Worm (Caenorhabditis elegans): ENCODE results near the gene R04A9.3.

ce11 chrX:388728-389127 lies 8.3 kb upstream of the R04A9.3 start, which contains the start of gene ceh-93:
- no peak for TF ChIP-seq hnd-1 (tag; optimal IDR thresholded peaks at IDR 0.05)
- TF ChIP-seq ama-1 (optimal IDR thresholded peaks at IDR 0.05), result no peak
- no peak for TF ChIP-seq tra-4 (tag; optimal IDR thresholded peaks at IDR 0.05)
- no peak for TF ChIP-seq B0310.2 (tag; optimal IDR thresholded peaks at IDR 0.05)
- TF ChIP-seq flt-1 (GFP tag; IDR thresholded peaks at IDR 0.05), result no peak
- no peak for TF ChIP-seq scrt-1 (GFP tag; IDR thresholded peaks at IDR 0.05)
- no peak for TF ChIP-seq tbx-11 (GFP tag; IDR thresholded peaks at IDR 0.05)
- TF ChIP-seq hmbx-1 (tag; optimal IDR thresholded peaks at IDR 0.05), result no peak
- no peak for TF ChIP-seq ceh-13 (GFP tag; optimal IDR thresholded peaks at IDR 0.05)
- no peak for TF ChIP-seq pes-1 (GFP tag; IDR thresholded peaks at IDR 0.05)
- no peak for TF ChIP-seq ets-7 (tag; optimal IDR thresholded peaks at IDR 0.05)
- no peak for TF ChIP-seq F13C5.2 (tag; optimal IDR thresholded peaks at IDR 0.05)
- TF ChIP-seq hmg-4 (GFP tag; optimal IDR thresholded peaks at IDR 0.05), result no peak

All from whole organism, early embryonic.